Fruit fly (Drosophila melanogaster) Kc167 (cell line): Measurements from ENCODE around the gene Pdxk.

Experiments used
- h ChIP-seq: fragments of >200 bp; optimal IDR thresholded peaks from 3 replicates; lab custom pipeline; 2018; ENCODE audit warnings: missing external identifiers
- ttk ChIP-seq: sonication (Bioruptor generic); optimal IDR thresholded peaks from 2 replicates; lab custom pipeline; 2017; ENCODE audit warnings: missing external identifiers

DNA sequence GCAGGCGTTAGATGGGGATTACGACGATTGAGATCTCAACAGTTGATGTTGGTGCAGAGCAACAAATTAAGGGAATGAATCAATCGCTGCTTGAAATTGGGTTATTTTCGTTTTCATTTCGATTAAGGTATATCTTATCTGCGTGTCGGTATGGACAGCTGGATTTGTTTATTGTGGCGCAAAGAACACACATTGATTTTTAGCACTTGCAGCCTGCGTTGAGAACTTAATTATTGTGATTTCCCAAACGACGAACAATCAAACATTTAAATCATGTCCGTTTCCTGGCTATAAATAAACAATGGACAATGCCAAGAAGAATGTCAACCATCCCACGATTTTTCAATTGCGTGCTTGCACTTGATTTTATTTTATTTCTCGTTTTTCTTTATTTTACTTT, 37.9 kb downstream of the Pdxk start:
- TF ChIP-seq h, result no peak
- no peak for TF ChIP-seq ttk (lab: Kevin White, UChicago)
